Worm (Caenorhabditis elegans): ENCODE data around the gene arrd-13.

ce11 chrII:13771335-13771734, 13.1 kb downstream of the arrd-13 start, which contains the start of gene C01B9.1:
- TF ChIP-seq ref-1 (GFP tag; conservative IDR thresholded peaks at IDR 0.05) = no peak
- no peak for TF ChIP-seq ztf-29 (GFP tag; IDR thresholded peaks at IDR 0.05)
